Fruit fly (Drosophila melanogaster): ENCODE data around the gene Faf2.
A peak's percentile ranks its signal among the peaks of the same experiment; 100 is the strongest.

Faf2 gene

DNA sequence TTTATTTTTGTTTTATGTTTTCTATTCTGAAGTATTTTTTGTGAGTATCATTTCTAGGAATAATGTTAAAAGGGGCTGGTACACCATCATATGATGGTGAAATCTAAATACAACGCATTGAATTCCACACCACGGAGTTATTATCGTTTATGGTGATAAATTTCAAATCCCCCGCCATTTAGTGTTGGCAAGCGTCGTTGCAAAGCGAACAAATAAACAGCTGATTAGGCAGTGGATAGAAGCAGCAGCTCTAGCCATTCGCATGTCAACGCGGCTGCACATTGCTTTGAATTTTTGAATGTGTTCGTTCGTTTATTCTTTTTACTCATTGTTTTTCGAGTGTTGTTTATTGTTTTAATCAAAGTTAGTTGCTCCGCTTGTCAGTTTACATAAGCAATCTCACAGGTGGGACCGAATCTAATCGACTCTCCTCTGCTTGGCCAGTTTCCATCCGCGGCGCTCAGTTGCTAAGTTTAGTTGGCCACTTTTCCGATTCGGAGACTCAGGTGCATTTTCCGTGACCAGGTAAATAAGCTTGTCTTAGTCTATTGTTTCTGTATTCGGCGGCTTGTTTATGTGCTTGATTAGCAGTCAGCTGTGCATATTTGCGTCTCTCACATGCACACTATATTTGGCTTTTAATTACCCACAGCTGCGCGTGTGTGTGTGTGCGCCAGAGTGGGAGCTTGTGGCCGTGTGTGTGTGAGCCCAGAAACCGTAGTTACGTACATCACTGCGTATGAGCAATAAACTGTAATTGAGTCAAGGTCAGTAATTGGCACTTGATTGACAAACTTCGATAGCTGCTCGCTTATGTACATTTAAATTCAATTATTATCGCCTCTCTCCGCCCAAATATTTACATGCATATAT, 31.3 kb downstream of the Faf2 start, which contains the start of the genes Mst36Fa and CG31751 (continued):
- TF ChIP-seq Antp (GFP tag; optimal IDR thresholded peaks at IDR 0.05), result peak; percentile 68
- TF ChIP-seq CG18011 (GFP tag; optimal IDR thresholded peaks at IDR 0.05), result peak; percentile 41
- no peak for TF ChIP-seq bowl (GFP tag; IDR thresholded peaks at IDR 0.05)
- TF ChIP-seq so (GFP tag; IDR thresholded peaks at IDR 0.05), result peak; percentile 71; the same call in 1 of the 3 replicates
- TF ChIP-seq gce (GFP tag; IDR thresholded peaks at IDR 0.05), result peak; percentile 44; the same call in 1 of the 3 replicates
- no peak for TF ChIP-seq Trl (optimal IDR thresholded peaks at IDR 0.05)
- peak; percentile 85 for TF ChIP-seq Trl (GFP tag; optimal IDR thresholded peaks at IDR 0.05)
- peak; percentile 80 for TF ChIP-seq CG3281 (GFP tag; optimal IDR thresholded peaks at IDR 0.05)
- no peak for TF ChIP-seq CG2889 (GFP tag; IDR thresholded peaks at IDR 0.05)
- peak; percentile 90 for TF ChIP-seq CG10267 (tag; optimal IDR thresholded peaks at IDR 0.05)
- peak; percentile 40; the same call in 1 of the 2 replicates for TF ChIP-seq Adf1 (GFP tag; IDR thresholded peaks at IDR 0.05)
- peak; percentile 50; the same call in 1 of the 3 replicates for TF ChIP-seq z (GFP tag; IDR thresholded peaks at IDR 0.05)
- TF ChIP-seq sd (tag; optimal IDR thresholded peaks at IDR 0.05), result no peak
- peak; percentile 86 for TF ChIP-seq Meics (GFP tag; optimal IDR thresholded peaks at IDR 0.05)
- TF ChIP-seq br (optimal IDR thresholded peaks at IDR 0.05), result no peak
- TF ChIP-seq CG8478 (optimal IDR thresholded peaks at IDR 0.05), result no peak
- TF ChIP-seq dysf (GFP tag; IDR thresholded peaks at IDR 0.05), result peak; percentile 56; the same call in 1 of the 3 replicates
- peak; percentile 44; the same call in 1 of the 3 replicates for TF ChIP-seq CG11093 (GFP tag; IDR thresholded peaks at IDR 0.05)
- peak; percentile 45; the same call in 1 of the 4 replicates for TF ChIP-seq Dll (GFP tag; IDR thresholded peaks at IDR 0.05; ENCODE audit: partially characterized antibody)
- TF ChIP-seq CG1602 (GFP tag; optimal IDR thresholded peaks at IDR 0.05), result peak; percentile 29
- peak; percentile 74 for TF ChIP-seq onecut (GFP tag; IDR thresholded peaks at IDR 0.05)
- TF ChIP-seq Usf (GFP tag; optimal IDR thresholded peaks at IDR 0.05), result no peak
- TF ChIP-seq CG17829 (tag; optimal IDR thresholded peaks at IDR 0.05), result peak; percentile 31
- TF ChIP-seq Med (GFP tag), result peak; percentile 94
- TF ChIP-seq MESR4 (GFP tag; optimal IDR thresholded peaks at IDR 0.05), result peak; percentile 37
- peak; percentile 52; the same call in 1 of the 3 replicates for TF ChIP-seq B-H1 (GFP tag; IDR thresholded peaks at IDR 0.05)
- TF ChIP-seq NK7.1 (GFP tag; optimal IDR thresholded peaks at IDR 0.05), result peak; percentile 81
- 0 out of 2 replicates have a peak, but pooled peaks have one; percentile 42 for TF ChIP-seq E2f1 (GFP tag; IDR thresholded peaks at IDR 0.05)
- TF ChIP-seq ato (GFP tag; IDR thresholded peaks at IDR 0.05; ENCODE audit: partially characterized antibody), result 0 out of 2 replicates have a peak, but pooled peaks have one; percentile 7
- peak; percentile 27 for TF ChIP-seq Xbp1 (GFP tag; optimal IDR thresholded peaks at IDR 0.05)
- peak; percentile 7 for TF ChIP-seq CG15696 (tag; optimal IDR thresholded peaks at IDR 0.05)
- peak; percentile 68 for TF ChIP-seq CG13894 (tag; optimal IDR thresholded peaks at IDR 0.05)

DNA sequence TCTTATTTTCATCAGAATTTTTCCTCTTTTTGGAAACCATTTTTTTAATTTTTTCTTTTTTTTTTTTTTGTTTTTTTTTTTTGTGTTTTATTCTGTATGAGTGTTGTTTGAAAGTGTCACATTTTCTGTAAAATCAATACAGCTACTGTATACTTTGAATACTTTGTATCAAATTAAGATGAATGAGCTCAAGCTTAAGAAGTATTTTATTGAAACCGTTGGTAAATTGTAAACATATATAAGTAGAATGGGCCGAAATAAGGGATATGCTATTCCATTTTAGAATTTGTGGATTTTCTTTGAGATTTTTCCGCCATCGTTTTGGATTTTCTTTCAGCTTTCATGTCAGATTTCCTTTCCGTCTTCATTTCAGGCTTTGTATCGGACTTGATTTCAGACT, 33.5 kb downstream of the Faf2 start, which contains the start of gene Mst36Fb:
Mst36Fb (minus strand) TSS at position 101 of the 400 bp plus-strand sequence.
- TF ChIP-seq CG31441 (GFP tag; IDR thresholded peaks at IDR 0.05), result no peak
- no peak for TF ChIP-seq CG18262 (tag; optimal IDR thresholded peaks at IDR 0.05)
- no peak for TF ChIP-seq chn (GFP tag; optimal IDR thresholded peaks at IDR 0.05)
- no peak for TF ChIP-seq Doc2 (GFP tag; IDR thresholded peaks at IDR 0.05)
- TF ChIP-seq dm (GFP tag; optimal IDR thresholded peaks at IDR 0.05), result no peak
- TF ChIP-seq CG9437 (GFP tag; optimal IDR thresholded peaks at IDR 0.05), result no peak
- TF ChIP-seq CG11398 (GFP tag; optimal IDR thresholded peaks at IDR 0.05), result no peak
